Fruit fly (Drosophila melanogaster): Measurements from ENCODE around the gene UBL3.

The UBL3 gene

DNA sequence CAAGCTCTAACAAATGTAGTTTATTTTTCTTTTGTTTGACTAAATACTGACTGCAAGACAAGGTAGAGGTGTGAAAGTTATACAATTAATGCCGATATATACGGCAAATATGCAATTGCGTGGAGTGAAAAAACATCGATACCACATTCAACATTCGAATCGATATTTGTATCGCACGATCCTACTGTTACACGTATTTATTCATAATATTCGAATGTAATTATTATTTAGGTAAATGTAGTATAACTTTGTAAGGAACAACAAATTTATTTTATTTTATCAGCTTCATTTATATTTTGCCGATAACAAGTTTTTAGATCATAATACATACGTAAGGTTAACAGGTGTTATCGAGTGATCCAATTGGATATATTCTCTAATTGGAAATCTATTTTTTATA is 17.6 kb downstream of the UBL3 start, which contains the start of gene Chc:
Gene Chc, minus strand, starts transcription at position 98 of the 400 bp plus-strand sequence.
- TF ChIP-seq D1 (tag; optimal IDR thresholded peaks at IDR 0.05) (peak; percentile 54), CG4496 (GFP tag; IDR thresholded peaks at IDR 0.05) (no peak), CG13204 (GFP tag; optimal IDR thresholded peaks at IDR 0.05) (no peak), Ets98B (GFP tag; IDR thresholded peaks at IDR 0.05) (peak; percentile 30; the same call in 1 of the 2 replicates), CG14655 (GFP tag; optimal IDR thresholded peaks at IDR 0.05) (no peak)

DNA sequence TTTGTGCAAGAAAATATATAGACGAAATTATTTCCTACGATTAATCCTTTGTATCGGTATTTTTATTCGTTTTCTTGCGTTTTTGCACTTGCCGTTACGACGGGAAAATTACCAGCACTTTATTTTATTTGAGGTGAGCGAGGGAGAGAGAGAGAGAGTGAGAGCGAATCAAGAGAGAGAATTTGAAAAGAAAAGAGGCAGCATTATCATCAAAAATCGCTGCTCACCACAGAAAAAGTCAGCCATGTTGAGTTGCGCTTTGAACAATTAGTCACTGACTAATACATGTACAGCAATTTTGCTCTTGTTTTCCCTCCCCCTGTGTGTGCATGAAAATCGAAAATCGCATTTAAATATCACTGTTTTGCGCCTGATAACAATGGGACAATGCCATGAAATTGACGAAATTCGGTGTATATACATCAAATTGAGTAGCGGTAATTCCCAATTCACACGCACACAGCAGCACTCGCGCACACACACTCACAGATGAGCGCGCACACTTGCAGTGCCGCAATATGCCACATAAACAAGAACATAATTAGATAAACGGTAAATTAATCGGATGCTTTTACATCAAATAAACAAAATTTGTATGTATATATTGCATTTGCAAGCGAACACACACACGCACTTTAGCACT is 18.3 kb downstream of the UBL3 start:
- TF ChIP-seq gl (tag; optimal IDR thresholded peaks at IDR 0.05), result peak; percentile 1
- TF ChIP-seq Snoo (tag; optimal IDR thresholded peaks at IDR 0.05), result no peak
- 0 out of 3 replicates have a peak, but pooled peaks have one; percentile 13 for TF ChIP-seq CG4496 (GFP tag; IDR thresholded peaks at IDR 0.05)
- peak; percentile 58; the same call in 1 of the 2 replicates for TF ChIP-seq CG12605 (GFP tag; IDR thresholded peaks at IDR 0.05)
- peak; percentile 48; the same call in 1 of the 2 replicates for TF ChIP-seq Ets98B (GFP tag; IDR thresholded peaks at IDR 0.05)
- no peak for TF ChIP-seq CG13204 (GFP tag; optimal IDR thresholded peaks at IDR 0.05)

DNA sequence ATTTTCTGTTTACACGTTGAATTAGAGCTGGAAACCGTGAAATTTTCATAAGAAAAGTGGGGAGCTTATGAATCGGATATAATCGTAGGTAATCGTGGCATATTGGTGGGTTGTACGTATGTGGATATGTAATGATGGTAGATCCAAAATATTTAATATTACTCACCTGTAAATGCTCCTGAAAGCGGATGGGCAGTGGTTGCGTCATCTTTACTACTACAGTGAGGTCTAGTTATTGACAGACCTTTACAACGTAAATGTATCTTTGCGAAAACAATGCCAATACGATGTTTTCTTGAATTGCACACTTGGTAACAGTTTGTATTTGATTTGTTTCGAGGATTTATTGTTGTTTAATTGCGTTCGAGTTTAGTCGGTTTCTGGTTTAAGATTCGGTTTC is 19.0 kb downstream of the UBL3 start:
- TF ChIP-seq CG14655 (GFP tag; optimal IDR thresholded peaks at IDR 0.05) (no peak), CG15710 (tag; optimal IDR thresholded peaks at IDR 0.05) (no peak), CG34367 (tag; optimal IDR thresholded peaks at IDR 0.05) (no peak), Pif1B (GFP tag; optimal IDR thresholded peaks at IDR 0.05) (no peak), CG12605 (GFP tag; IDR thresholded peaks at IDR 0.05) (no peak), CG10348 (GFP tag; IDR thresholded peaks at IDR 0.05) (no peak), CG4496 (GFP tag; IDR thresholded peaks at IDR 0.05) (no peak), fd96Ca (GFP tag; IDR thresholded peaks at IDR 0.05) (no peak), CG32121 (GFP tag; IDR thresholded peaks at IDR 0.05) (no peak)

DNA sequence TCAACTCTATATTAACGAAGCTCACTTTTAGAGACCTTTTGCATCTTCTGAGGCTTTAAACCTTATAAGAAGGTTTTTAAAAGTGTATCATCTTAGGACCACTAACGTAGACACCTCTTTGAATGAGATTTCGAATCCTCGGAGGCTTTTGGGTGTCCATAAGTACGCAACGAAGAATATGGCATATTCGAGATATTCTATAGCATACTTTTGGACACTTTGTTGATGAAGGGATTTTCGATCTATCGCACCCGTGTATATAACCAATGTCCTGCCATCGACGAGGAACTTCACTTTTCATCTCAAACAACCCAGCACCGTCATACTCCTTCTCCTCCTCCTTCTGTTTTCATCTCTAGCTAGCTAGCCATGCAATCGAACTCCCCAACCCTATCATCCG is 30.6 kb downstream of the UBL3 start:
- TF ChIP-seq gl (tag; optimal IDR thresholded peaks at IDR 0.05), result no peak
- no peak for TF ChIP-seq fd96Ca (GFP tag; IDR thresholded peaks at IDR 0.05)

DNA sequence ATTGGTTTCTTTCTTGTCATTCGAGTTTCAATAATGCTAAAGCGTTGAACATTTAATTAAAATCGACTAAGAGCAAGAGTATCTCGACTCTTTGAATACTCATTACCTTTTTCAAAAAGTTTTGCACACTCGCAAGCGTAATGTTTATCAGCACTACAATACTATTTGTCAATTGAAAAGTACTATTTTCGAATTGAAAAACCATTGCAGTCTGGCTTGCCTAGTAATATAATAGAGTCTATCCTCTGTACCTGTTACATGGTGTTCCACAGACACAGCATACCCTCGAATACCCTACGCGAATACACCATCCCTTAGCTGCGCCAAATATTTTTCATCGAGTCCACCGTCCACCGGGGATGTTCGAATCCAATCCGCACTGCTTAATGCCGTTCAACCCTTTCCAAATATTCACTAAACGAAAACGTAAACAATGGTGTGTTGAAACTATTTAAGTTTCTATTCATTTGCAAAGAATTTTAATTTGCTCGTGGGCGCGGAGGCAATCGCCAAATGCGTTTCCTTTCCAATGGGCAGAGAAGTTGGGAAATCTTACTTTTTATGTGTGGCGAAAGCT is 34.3 kb downstream of the UBL3 start:
- TF ChIP-seq Pif1A (GFP tag; optimal IDR thresholded peaks at IDR 0.05) (no peak), rn (GFP tag; IDR thresholded peaks at IDR 0.05) (no peak), Pif1B (GFP tag; optimal IDR thresholded peaks at IDR 0.05) (no peak), CG10348 (GFP tag; IDR thresholded peaks at IDR 0.05) (no peak), CG8301 (tag; optimal IDR thresholded peaks at IDR 0.05) (no peak), CG14655 (GFP tag; optimal IDR thresholded peaks at IDR 0.05) (no peak), gl (tag; optimal IDR thresholded peaks at IDR 0.05) (no peak), CG17806 (tag; optimal IDR thresholded peaks at IDR 0.05) (no peak), fd96Ca (GFP tag; IDR thresholded peaks at IDR 0.05) (no peak), CG12605 (GFP tag; IDR thresholded peaks at IDR 0.05) (no peak), CG32121 (GFP tag; IDR thresholded peaks at IDR 0.05) (no peak), CG15710 (tag; optimal IDR thresholded peaks at IDR 0.05) (no peak), CG34367 (tag; optimal IDR thresholded peaks at IDR 0.05) (no peak), CG8159 (tag; optimal IDR thresholded peaks at IDR 0.05) (no peak), EcR (GFP tag; optimal IDR thresholded peaks at IDR 0.05) (no peak), CG9948 (tag; optimal IDR thresholded peaks at IDR 0.05) (no peak)

DNA sequence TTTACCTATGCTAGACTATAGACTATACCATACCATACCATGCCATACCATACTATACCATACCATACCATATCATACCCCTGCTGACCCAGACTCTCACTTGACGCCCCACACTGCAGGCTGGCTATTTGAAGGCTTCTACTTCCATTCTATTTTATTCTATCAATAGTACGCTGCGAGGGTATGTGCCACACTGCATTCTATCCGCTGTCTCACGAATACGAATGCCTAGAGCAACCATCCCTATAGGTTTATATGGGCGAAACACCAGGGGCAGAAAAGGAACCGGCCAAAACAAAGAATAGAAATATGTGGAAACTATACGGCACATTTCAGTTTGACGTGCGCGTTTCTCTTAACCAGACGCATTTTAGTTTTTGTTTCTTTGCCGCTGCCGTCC is 35.2 kb downstream of the UBL3 start:
- TF ChIP-seq Ets98B (GFP tag; IDR thresholded peaks at IDR 0.05) (no peak; the same call in 1 of the 2 replicates), Pif1B (GFP tag; optimal IDR thresholded peaks at IDR 0.05) (no peak), CG34367 (tag; optimal IDR thresholded peaks at IDR 0.05) (no peak), CG8159 (tag; optimal IDR thresholded peaks at IDR 0.05) (no peak)

DNA sequence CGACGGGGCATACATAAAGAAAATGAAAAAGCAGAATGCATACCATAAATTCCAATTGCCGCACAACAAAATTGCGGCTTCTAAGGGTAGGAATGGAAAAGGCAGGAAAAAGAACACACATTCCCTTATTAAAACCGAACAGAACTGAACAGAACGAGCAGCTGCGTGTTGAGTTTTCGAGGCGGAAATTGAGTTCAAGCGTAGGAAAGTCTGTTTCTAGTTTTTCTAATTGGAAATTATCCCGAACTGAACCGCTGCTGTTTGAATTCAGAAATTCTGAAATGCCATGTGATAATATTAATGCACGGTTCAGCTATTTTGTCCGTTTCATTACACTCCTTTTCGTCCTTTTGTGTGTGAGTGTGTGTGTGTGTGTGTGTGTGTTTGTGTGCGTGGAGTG is 36.1 kb downstream of the UBL3 start:
- TF ChIP-seq D1 (tag; optimal IDR thresholded peaks at IDR 0.05) (no peak), CG32121 (GFP tag; IDR thresholded peaks at IDR 0.05) (no peak), CG34367 (tag; optimal IDR thresholded peaks at IDR 0.05) (no peak), CG14655 (GFP tag; optimal IDR thresholded peaks at IDR 0.05) (no peak), Pif1A (GFP tag; optimal IDR thresholded peaks at IDR 0.05) (no peak), Snoo (tag; optimal IDR thresholded peaks at IDR 0.05) (no peak), CG12605 (GFP tag; IDR thresholded peaks at IDR 0.05) (no peak), CG9948 (tag; optimal IDR thresholded peaks at IDR 0.05) (no peak), CG8301 (tag; optimal IDR thresholded peaks at IDR 0.05) (no peak), CG17806 (tag; optimal IDR thresholded peaks at IDR 0.05) (no peak), CG8159 (tag; optimal IDR thresholded peaks at IDR 0.05) (no peak), gl (tag; optimal IDR thresholded peaks at IDR 0.05) (no peak), fd96Ca (GFP tag; IDR thresholded peaks at IDR 0.05) (no peak), EcR (GFP tag; optimal IDR thresholded peaks at IDR 0.05) (no peak), rn (GFP tag; IDR thresholded peaks at IDR 0.05) (no peak)
